Worm (Caenorhabditis elegans) whole organism, L3 larva: ENCODE data around the gene F48B9.8.

Experiments
- mdl-1 ChIP-seq: fragments of 150-350 bp; optimal IDR thresholded peaks from 2 replicates; lab custom pipeline; 2014; ENCODE audit warnings: missing biosample characterization, missing genetic modification characterization
- pha-4 ChIP-seq: fragments of 150-350 bp; optimal IDR thresholded peaks from 2 replicates; lab custom pipeline; 2014; ENCODE audit warnings: missing biosample characterization, missing genetic modification reagents, missing genetic modification characterization
- unc-62 ChIP-seq: fragments of 150-350 bp; sonication (generic microtip); optimal IDR thresholded peaks from 4 replicates; lab custom pipeline; 2014; ENCODE audit warnings: missing biosample characterization, missing genetic modification reagents, missing genetic modification characterization

DNA sequence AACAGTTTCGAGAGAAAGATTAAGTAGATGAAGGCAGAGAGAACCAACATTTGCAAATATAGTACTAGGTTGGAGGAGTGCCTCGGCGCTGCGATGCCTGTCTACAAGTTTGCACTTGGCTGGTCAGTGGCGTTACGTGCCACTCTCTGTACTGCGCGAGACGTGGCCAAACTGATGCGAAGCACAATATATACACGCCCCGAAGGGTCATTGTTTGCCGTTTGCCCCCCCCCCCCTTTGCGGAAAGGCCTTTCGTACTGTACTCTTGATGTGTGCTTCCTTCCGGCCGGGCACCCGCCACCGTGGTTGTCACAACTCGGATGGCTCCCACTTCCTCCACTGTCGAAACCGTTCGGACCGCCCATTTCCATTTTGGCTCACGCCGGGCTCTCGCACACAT, 35.9 kb upstream of the F48B9.8 start:
- TF ChIP-seq unc-62 (GFP tag; lab: Kevin White, UChicago) (no peak), pha-4 (tag; lab: Kevin White, UChicago) (peak; percentile 21), mdl-1 (tag; lab: Kevin White, UChicago) (no peak)
